Worm (Caenorhabditis elegans): ENCODE results near the gene snu-23.
A peak's percentile ranks its signal among the peaks of the same experiment; 100 is the strongest.

Gene snu-23

DNA sequence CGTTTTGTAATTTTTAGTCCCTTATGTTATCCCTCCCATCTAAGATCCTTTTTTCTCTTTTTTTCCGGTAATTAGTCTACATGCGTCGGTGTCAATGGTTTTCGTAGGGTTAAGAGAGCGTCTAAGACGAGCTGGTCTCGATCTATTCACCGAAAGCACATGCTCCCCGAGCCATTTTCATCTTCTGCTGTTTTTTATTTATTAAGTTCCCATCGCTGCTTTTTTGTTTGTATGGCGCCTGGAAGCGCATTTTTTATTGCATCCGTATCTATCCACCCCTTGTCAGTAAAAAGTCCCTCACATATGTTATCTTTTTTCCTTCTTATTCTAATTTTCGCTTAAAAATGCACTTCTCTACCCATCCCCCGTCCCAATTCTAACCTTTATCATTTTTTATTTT is 33.1 kb downstream of the snu-23 start:
- TF ChIP-seq mxl-2 (GFP tag; conservative IDR thresholded peaks at IDR 0.05) (no peak), ctbp-1 (GFP tag; IDR thresholded peaks at IDR 0.05) (0 out of 2 replicates have a peak, but pooled peaks have one; percentile 45), lim-7 (GFP tag; IDR thresholded peaks at IDR 0.05) (peak; percentile 60), cey-2 (tag; optimal IDR thresholded peaks at IDR 0.05; ENCODE audit: borderline replicate concordance, insufficient read depth) (no peak), zfp-3 (GFP tag; conservative IDR thresholded peaks at IDR 0.05) (peak; percentile 53; the same call in 1 of the 2 replicates), arid-1 (GFP tag; conservative IDR thresholded peaks at IDR 0.05) (no peak; the same call in 1 of the 2 replicates), madf-5 (GFP tag; IDR thresholded peaks at IDR 0.05) (0 out of 4 replicates have a peak, but pooled peaks of 1 of the 2 experiments have one; percentile 42), php-3 (GFP tag; IDR thresholded peaks at IDR 0.05) (peak; percentile 45; the same call in 1 of the 2 replicates), lin-29 (GFP tag; IDR thresholded peaks at IDR 0.05) (no peak), egl-43 (GFP tag; IDR thresholded peaks at IDR 0.05) (peak; percentile 67; the same call in 1 of the 2 replicates), daf-8 (GFP tag; IDR thresholded peaks at IDR 0.05) (no peak), mdt-29 (GFP tag; IDR thresholded peaks at IDR 0.05) (0 out of 2 replicates have a peak, but pooled peaks have one; percentile 41), snpc-1.2 (GFP tag; IDR thresholded peaks at IDR 0.05) (0 out of 2 replicates have a peak, but pooled peaks have one; percentile 8), madf-9 (GFP tag; conservative IDR thresholded peaks at IDR 0.05) (0 out of 2 replicates have a peak, but pooled peaks have one; percentile 3), Y105C5A.15 (GFP tag; IDR thresholded peaks at IDR 0.05) (peak; percentile 40; the same call in 1 of the 2 replicates), dmd-6 (GFP tag; IDR thresholded peaks at IDR 0.05) (peak; percentile 22), mes-2 (tag; optimal IDR thresholded peaks at IDR 0.05; ENCODE audit: poor library complexity, severe bottlenecking) (peak; percentile 37), Y5F2A.4 (GFP tag; optimal IDR thresholded peaks at IDR 0.05) (peak; percentile 16), vab-7 (GFP tag; IDR thresholded peaks at IDR 0.05) (peak; percentile 14; the same call in 1 of the 2 replicates), Y48G9A.11 (GFP tag; IDR thresholded peaks at IDR 0.05) (peak; percentile 51; the same call in 1 of the 2 replicates), gei-8 (GFP tag; optimal IDR thresholded peaks at IDR 0.05) (peak; percentile 44)

DNA sequence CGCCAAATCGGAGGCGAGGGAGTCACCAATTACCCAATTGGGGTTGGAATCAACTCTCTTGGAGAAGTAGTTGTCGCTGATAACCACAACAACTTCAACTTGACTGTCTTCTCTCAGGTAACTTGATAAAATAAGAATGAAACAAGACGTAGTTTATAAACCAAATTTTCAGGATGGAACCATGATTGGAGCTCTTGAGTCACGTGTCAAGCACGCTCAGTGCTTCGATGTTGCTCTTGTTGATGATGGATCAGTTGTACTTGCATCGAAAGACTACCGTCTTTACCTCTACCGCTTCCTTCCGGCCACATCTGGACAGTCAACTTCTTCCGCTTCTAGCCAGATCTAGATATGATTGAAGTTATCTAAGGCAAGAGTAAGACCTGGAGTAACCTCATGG is 33.9 kb downstream of the snu-23 start:
- peak; percentile 39 for TF ChIP-seq duxl-1 (tag; optimal IDR thresholded peaks at IDR 0.05; ENCODE audit: poor library complexity)
- no peak for TF ChIP-seq mxl-3 (GFP tag; optimal IDR thresholded peaks at IDR 0.05)
- TF ChIP-seq zag-1 (tag; optimal IDR thresholded peaks at IDR 0.05) = no peak
- no peak for TF ChIP-seq nhr-11 (tag; optimal IDR thresholded peaks at IDR 0.05)
- TF ChIP-seq lin-38 (GFP tag; IDR thresholded peaks at IDR 0.05) = no peak
- peak; percentile 76 for TF ChIP-seq aha-1 (tag)
- no peak for TF ChIP-seq lin-39 (tag; optimal IDR thresholded peaks at IDR 0.05)
- no peak for TF ChIP-seq F37D6.2 (tag; optimal IDR thresholded peaks at IDR 0.05)
- no peak for TF ChIP-seq snpc-1.2 (GFP tag; IDR thresholded peaks at IDR 0.05)
- no peak for TF ChIP-seq lin-29 (GFP tag; IDR thresholded peaks at IDR 0.05)
- no peak for TF ChIP-seq egl-27 (tag; optimal IDR thresholded peaks at IDR 0.05)
- TF ChIP-seq nhr-41 (GFP tag; IDR thresholded peaks at IDR 0.05) = no peak
- no peak for TF ChIP-seq daf-16 (GFP tag; optimal IDR thresholded peaks at IDR 0.05)
- no peak for TF ChIP-seq daf-16 (tag; optimal IDR thresholded peaks at IDR 0.05)
- no peak for TF ChIP-seq daf-12 (tag; optimal IDR thresholded peaks at IDR 0.05)
- TF ChIP-seq Y48G9A.11 (GFP tag; IDR thresholded peaks at IDR 0.05) = no peak
- TF ChIP-seq Y75B8A.6 (GFP tag; IDR thresholded peaks at IDR 0.05) = 0 out of 2 replicates have a peak, but pooled peaks have one; percentile 18
- no peak for TF ChIP-seq saeg-2 (GFP tag; IDR thresholded peaks at IDR 0.05)
- TF ChIP-seq unc-62 (GFP tag; optimal IDR thresholded peaks at IDR 0.05 in 1 of 2) = peak in 1 of 2 experiments; percentile 67
- no peak for TF ChIP-seq unc-62 (tag; optimal IDR thresholded peaks at IDR 0.05)
- no peak for TF ChIP-seq dpl-1 (GFP tag; optimal IDR thresholded peaks at IDR 0.05)

Data from whole organism, L4 larva.